Worm (Caenorhabditis elegans): ENCODE data around the gene ttr-9.
A peak's percentile ranks its signal among the peaks of the same experiment; 100 is the strongest.

ttr-9 gene

DNA sequence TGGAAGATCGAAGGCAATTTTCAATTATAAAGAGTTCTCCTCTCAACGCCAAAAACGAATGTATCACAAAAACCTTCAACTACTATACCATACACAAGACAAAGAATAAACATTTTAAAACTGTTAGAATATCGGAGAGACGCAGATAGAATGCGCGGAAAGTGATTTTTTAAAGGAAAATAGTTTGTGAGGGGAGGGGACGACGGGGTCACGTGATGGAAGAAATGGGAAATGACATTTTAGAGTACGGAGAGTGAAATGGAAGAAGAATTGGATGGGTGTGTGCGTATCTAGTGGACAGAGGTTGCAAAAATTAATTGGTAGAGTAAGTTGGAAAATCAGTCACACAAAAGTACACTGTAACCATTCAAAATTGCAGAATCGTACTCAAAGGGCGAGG lies 28.2 kb upstream of the ttr-9 start (continued):
- TF ChIP-seq nhr-71 (tag; optimal IDR thresholded peaks at IDR 0.05), result peak; percentile 82

DNA sequence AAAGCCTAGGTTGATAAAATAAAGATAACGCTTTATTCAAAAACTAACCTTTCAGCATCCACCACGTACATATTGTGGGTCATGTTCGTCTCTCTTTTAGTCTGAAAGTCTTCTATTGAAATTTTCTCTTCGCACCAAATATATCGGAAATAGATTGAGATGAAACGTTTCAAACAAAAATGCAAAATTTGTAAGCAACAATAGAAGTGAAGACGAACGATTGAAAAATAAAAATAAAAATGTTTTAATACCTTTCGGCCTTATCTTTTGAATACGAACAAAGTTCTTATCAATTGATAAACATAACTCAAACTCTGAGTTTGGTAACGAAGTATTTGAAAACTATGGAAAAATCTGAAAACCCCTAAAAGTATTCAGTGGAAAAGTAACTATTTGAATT lies 26.9 kb upstream of the ttr-9 start, which contains the start of gene F56H11.2:
TSS of gene F56H11.2 (minus strand) at position 101 of the 400 bp plus-strand sequence.
- TF ChIP-seq hlh-4 (tag; optimal IDR thresholded peaks at IDR 0.05), result no peak
- no peak for TF ChIP-seq nhr-76 (tag; optimal IDR thresholded peaks at IDR 0.05)
- TF ChIP-seq snu-23 (GFP tag; optimal IDR thresholded peaks at IDR 0.05), result no peak
- no peak for TF ChIP-seq unc-98 (GFP tag; IDR thresholded peaks at IDR 0.05)
- no peak for TF ChIP-seq hpl-2 (GFP tag; optimal IDR thresholded peaks at IDR 0.05)
- TF ChIP-seq vab-15 (tag; optimal IDR thresholded peaks at IDR 0.05), result no peak
- TF ChIP-seq dpl-1 (GFP tag; optimal IDR thresholded peaks at IDR 0.05), result no peak
- TF ChIP-seq skn-1 (tag; optimal IDR thresholded peaks at IDR 0.05), result no peak
- no peak for TF ChIP-seq tlp-1 (tag; optimal IDR thresholded peaks at IDR 0.05)
- no peak for TF ChIP-seq rnt-1 (tag; optimal IDR thresholded peaks at IDR 0.05)

DNA sequence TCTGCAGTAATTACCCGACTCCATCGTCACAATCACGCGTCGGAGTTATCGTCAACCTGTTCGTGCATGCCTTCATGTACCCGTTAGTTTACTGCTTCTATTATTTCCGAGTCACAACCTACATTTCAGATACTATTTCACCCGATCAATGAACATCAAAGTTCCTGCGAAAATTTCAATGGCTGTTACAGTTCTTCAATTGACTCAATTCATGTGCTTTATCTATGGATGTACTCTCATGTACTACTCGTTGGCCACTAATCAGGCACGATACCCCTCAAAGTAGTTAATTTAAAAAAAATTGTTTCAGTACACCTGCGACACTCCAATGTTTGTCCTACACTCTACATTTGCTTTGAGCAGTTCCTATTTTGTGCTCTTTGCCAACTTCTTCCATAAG lies 24.6 kb upstream of the ttr-9 start:
- peak; percentile 9 for TF ChIP-seq snu-23 (GFP tag; optimal IDR thresholded peaks at IDR 0.05)
- no peak for TF ChIP-seq mdl-1 (tag; optimal IDR thresholded peaks at IDR 0.05)
- peak; percentile 15 for TF ChIP-seq nhr-71 (tag; optimal IDR thresholded peaks at IDR 0.05)
- no peak for TF ChIP-seq hlh-17 (GFP tag; optimal IDR thresholded peaks at IDR 0.05; ENCODE audit: borderline replicate concordance)
- peak; percentile 34 for TF ChIP-seq nhr-90 (tag; optimal IDR thresholded peaks at IDR 0.05; ENCODE audit: poor library complexity)

DNA sequence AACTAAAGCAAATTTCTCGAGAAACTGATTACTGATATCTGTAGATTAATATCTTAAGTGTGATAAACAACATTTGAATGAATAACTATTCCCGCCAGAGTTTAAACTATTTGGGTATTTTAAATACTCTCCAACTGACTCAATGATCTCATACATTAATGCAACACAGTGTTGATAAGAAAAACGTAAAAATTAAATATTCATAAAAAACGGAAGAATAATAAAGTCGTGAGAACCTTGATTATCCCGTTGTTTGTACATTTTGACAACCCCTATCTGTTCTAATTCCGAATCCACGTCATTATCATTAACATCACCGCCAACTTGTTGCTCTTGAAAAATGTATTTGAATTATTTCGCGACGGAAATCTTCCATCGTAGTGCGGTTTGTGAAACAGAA lies 23.5 kb upstream of the ttr-9 start, which contains the start of gene elo-7:
TSS of gene elo-7 (plus strand) at position 301 of the 400 bp plus-strand sequence.
- no peak for TF ChIP-seq zag-1 (tag; optimal IDR thresholded peaks at IDR 0.05)
- no peak for TF ChIP-seq isw-1 (GFP tag; IDR thresholded peaks at IDR 0.05)
- no peak for TF ChIP-seq jun-1 (tag; optimal IDR thresholded peaks at IDR 0.05)
- TF ChIP-seq nhr-20 (tag; optimal IDR thresholded peaks at IDR 0.05), result no peak
- no peak for TF ChIP-seq sox-4 (tag; optimal IDR thresholded peaks at IDR 0.05)
- no peak for TF ChIP-seq nhr-47 (tag; optimal IDR thresholded peaks at IDR 0.05)
- TF ChIP-seq tbx-2 (tag; optimal IDR thresholded peaks at IDR 0.05), result no peak
- TF ChIP-seq pqm-1 (tag; optimal IDR thresholded peaks at IDR 0.05), result no peak
- TF ChIP-seq egl-13 (tag; optimal IDR thresholded peaks at IDR 0.05), result no peak
- TF ChIP-seq ztf-4 (tag; optimal IDR thresholded peaks at IDR 0.05), result no peak
- TF ChIP-seq snpc-4 (tag; optimal IDR thresholded peaks at IDR 0.05), result no peak

DNA sequence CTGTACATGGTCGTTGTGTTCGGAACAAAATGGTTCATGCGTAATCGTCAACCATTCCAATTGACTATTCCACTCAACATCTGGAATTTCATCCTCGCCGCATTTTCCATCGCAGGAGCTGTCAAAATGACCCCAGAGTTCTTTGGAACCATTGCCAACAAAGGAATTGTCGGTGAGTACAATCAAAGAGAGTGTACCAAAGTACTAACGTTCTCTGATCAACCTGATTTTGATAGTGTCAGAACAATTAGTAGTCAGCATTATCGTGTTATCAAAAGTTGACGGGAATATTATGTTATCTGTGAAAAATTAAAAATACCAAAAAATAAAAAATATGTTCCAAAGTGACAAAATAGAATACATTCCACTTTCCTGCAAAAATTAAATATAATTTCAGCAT lies 20.9 kb upstream of the ttr-9 start:
- TF ChIP-seq nhr-11 (tag; optimal IDR thresholded peaks at IDR 0.05) (no peak), ceh-63 (GFP tag; optimal IDR thresholded peaks at IDR 0.05) (no peak), nhr-12 (tag; optimal IDR thresholded peaks at IDR 0.05) (no peak), elt-2 (tag; optimal IDR thresholded peaks at IDR 0.05) (peak; percentile 51), unc-62 (GFP tag; optimal IDR thresholded peaks at IDR 0.05) (no peak)

DNA sequence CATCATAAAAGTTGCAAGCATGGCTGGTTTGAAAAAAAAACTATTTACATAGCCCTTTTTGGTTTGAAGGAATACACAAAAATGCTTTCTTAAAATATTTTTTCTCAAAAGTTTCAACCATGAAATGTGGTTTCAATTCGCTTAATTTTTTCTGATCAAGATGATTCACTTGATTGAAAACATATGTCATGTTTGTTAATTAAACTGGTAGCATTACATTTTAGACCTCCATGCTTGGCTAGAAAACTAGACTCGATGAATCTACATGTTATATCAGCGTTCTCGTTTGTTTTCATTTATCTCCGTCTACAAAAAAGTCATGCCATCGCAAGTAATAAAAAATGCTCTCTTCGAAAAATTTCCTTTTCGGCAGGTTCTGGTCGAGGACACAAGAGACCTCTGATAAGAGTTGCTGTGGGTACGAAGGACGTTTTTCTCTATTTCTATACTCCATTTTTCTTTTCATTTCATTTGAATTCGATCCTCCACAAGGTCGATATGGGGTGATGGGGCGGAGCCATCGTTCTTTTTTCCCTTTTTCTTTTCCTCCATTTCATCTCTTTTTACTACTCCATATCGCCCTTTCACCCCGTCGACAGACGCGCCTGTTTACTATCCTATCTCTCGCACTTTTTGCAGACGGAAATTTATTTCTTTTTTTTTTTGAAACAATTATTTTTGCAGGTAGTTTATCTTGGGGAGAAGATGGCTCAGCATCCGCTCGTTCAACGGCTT lies 19.7 kb upstream of the ttr-9 start, which contains the start of gene elo-1:
TSS of gene elo-1 (plus strand) at position 685 of the 735 bp plus-strand sequence.
- peak; percentile 3 for TF ChIP-seq tlp-1 (tag; optimal IDR thresholded peaks at IDR 0.05)
- TF ChIP-seq unc-130 (tag; optimal IDR thresholded peaks at IDR 0.05), result no peak
- peak; percentile 21 for TF ChIP-seq xbp-1 (tag; optimal IDR thresholded peaks at IDR 0.05)
- TF ChIP-seq lin-14 (GFP tag; optimal IDR thresholded peaks at IDR 0.05), result peak; percentile 84
- TF ChIP-seq dsc-1 (tag; optimal IDR thresholded peaks at IDR 0.05), result peak; percentile 93
- TF ChIP-seq lin-35 (GFP tag; optimal IDR thresholded peaks at IDR 0.05), result peak in 1 of 2 experiments; percentile 40
- TF ChIP-seq blmp-1 (tag; optimal IDR thresholded peaks at IDR 0.05), result peak; percentile 98
- no peak for TF ChIP-seq nhr-84 (tag; optimal IDR thresholded peaks at IDR 0.05)
- no peak for TF ChIP-seq Y116A8C.19 (tag; optimal IDR thresholded peaks at IDR 0.05; ENCODE audit: borderline replicate concordance)
- peak; percentile 68 for TF ChIP-seq mep-1 (tag; optimal IDR thresholded peaks at IDR 0.05)
- no peak for TF ChIP-seq sox-4 (tag; optimal IDR thresholded peaks at IDR 0.05)
- peak; percentile 52 for TF ChIP-seq rnt-1 (tag; optimal IDR thresholded peaks at IDR 0.05)
- peak in 1 of 2 experiments; percentile 31 for TF ChIP-seq egl-27 (tag; optimal IDR thresholded peaks at IDR 0.05)
- peak in 4 of 6 experiments; percentile 21 to 46 (median 40) for TF ChIP-seq elt-3 (tag; optimal IDR thresholded peaks at IDR 0.05)
- peak; percentile 71 for TF ChIP-seq snu-23 (GFP tag; optimal IDR thresholded peaks at IDR 0.05)
- TF ChIP-seq fkh-4 (tag; optimal IDR thresholded peaks at IDR 0.05; ENCODE audit: borderline replicate concordance), result peak; percentile 89
- TF ChIP-seq nhr-71 (tag; optimal IDR thresholded peaks at IDR 0.05), result peak; percentile 76
- no peak for TF ChIP-seq unc-98 (GFP tag; IDR thresholded peaks at IDR 0.05)
- TF ChIP-seq isw-1 (GFP tag; IDR thresholded peaks at IDR 0.05), result no peak
